Worm (Caenorhabditis elegans): ENCODE results near the gene R04D3.4.

ce11 chrX:13242231-13242630 is 46.4 kb downstream of the R04D3.4 start, which contains the start of gene K08H2.5:
- TF ChIP-seq fos-1 (tag; optimal IDR thresholded peaks at IDR 0.05) (no peak), sup-37 (GFP tag; optimal IDR thresholded peaks at IDR 0.05) (no peak), ama-1 (optimal IDR thresholded peaks at IDR 0.05) (no peak), nhr-76 (tag; optimal IDR thresholded peaks at IDR 0.05) (no peak), efl-3 (GFP tag; optimal IDR thresholded peaks at IDR 0.05) (no peak), unc-98 (GFP tag; IDR thresholded peaks at IDR 0.05) (no peak), aha-1 (tag; optimal IDR thresholded peaks at IDR 0.05) (no peak), aly-2 (tag; optimal IDR thresholded peaks at IDR 0.05) (no peak), mdl-1 (tag; optimal IDR thresholded peaks at IDR 0.05) (no peak)

All from whole organism, L1 larva.